Fruit fly (Drosophila melanogaster) whole organism, wandering third instar larva: ENCODE data around the gene CG32262.

ENCODE experiments used
- Abd-B ChIP-seq: fragments of >200 bp; optimal IDR thresholded peaks from 2 replicates; lab custom pipeline; 2017; ENCODE audit warnings: missing biosample characterization, missing genetic modification characterization
- CG32264 ChIP-seq: fragments of 200-800 bp; sonication (Bioruptor generic); optimal IDR thresholded peaks from 2 replicates; lab custom pipeline; 2016; ENCODE audit warnings: missing biosample characterization, missing genetic modification characterization
- CG9705 ChIP-seq: fragments of 200-800 bp; sonication (Bioruptor generic); optimal IDR thresholded peaks from 2 replicates; lab custom pipeline; 2018; ENCODE audit warnings: missing biosample characterization, mild to moderate bottlenecking, missing genetic modification characterization
- CrebA ChIP-seq: fragments of 200-800 bp; sonication (Bioruptor generic); optimal IDR thresholded peaks from 2 replicates; lab custom pipeline; 2016; ENCODE audit warnings: missing biosample characterization, mild to moderate bottlenecking, missing genetic modification characterization, borderline replicate concordance
- Dfd ChIP-seq: fragments of >200 bp; optimal IDR thresholded peaks from 2 replicates; lab custom pipeline; 2017; ENCODE audit warnings: missing biosample characterization, missing genetic modification characterization
- Dif ChIP-seq: fragments of 200-275, 200-300 bp; sonication (Bioruptor generic); optimal IDR thresholded peaks from 2 replicates; lab custom pipeline; 2018; ENCODE audit warnings: missing biosample characterization, missing genetic modification characterization; ENCODE audit not compliant: partially characterized antibody
- GATAd ChIP-seq: sonication (Bioruptor generic); optimal IDR thresholded peaks from 2 replicates; lab custom pipeline; 2016; ENCODE audit warnings: missing biosample characterization, missing genetic modification characterization
- HLH106 ChIP-seq: fragments of 200-800 bp; optimal IDR thresholded peaks from 3 replicates; lab custom pipeline; 2019; ENCODE audit warnings: missing biosample characterization, mild to moderate bottlenecking, missing genetic modification characterization, moderate library complexity
- Hnf4 ChIP-seq: fragments of 200-800 bp; sonication (Bioruptor generic); optimal IDR thresholded peaks from 2 replicates; lab custom pipeline; 2016; ENCODE audit warnings: missing biosample characterization, mild to moderate bottlenecking, missing genetic modification characterization
- Hr78 ChIP-seq: fragments of >200 bp; optimal IDR thresholded peaks from 2 replicates; lab custom pipeline; 2017; ENCODE audit warnings: missing biosample characterization, missing genetic modification characterization
- Hr83 ChIP-seq: fragments of 200-300 bp; sonication (Bioruptor generic); optimal IDR thresholded peaks from 2 replicates; lab custom pipeline; 2016; ENCODE audit warnings: missing biosample characterization, mild to moderate bottlenecking, missing genetic modification characterization, moderate library complexity; ENCODE audit not compliant: poor library complexity, severe bottlenecking
- Myc ChIP-seq: fragments of >200 bp; optimal IDR thresholded peaks from 2 replicates; lab custom pipeline; 2017
- N ChIP-seq: fragments of >200 bp; optimal IDR thresholded peaks from 2 replicates; lab custom pipeline; 2018; ENCODE audit warnings: missing biosample characterization, missing external identifiers, missing genetic modification characterization
- OdsH ChIP-seq: fragments of 200-800 bp; sonication (Bioruptor generic); optimal IDR thresholded peaks from 2 replicates; lab custom pipeline; 2016; ENCODE audit warnings: missing biosample characterization, mild to moderate bottlenecking, missing genetic modification characterization
- Sp1 ChIP-seq: fragments of 200-800 bp; sonication (Bioruptor generic); optimal IDR thresholded peaks from 3 replicates; lab custom pipeline; 2019; ENCODE audit warnings: missing biosample characterization, mild to moderate bottlenecking, missing genetic modification characterization, moderate library complexity
- Vsx2 ChIP-seq: fragments of 200-300, 225-300 bp; sonication (Bioruptor generic); optimal IDR thresholded peaks from 2 replicates; lab custom pipeline; 2018; ENCODE audit warnings: missing biosample characterization, missing genetic modification characterization; ENCODE audit not compliant: partially characterized antibody
- br ChIP-seq: fragments of 200-800 bp; sonication (Bioruptor generic); optimal IDR thresholded peaks from 2 replicates; lab custom pipeline; 2016; ENCODE audit warnings: missing biosample characterization, missing genetic modification characterization
- dmrt93B ChIP-seq: fragments of 200-800 bp; sonication (Bioruptor generic); optimal IDR thresholded peaks from 2 replicates; lab custom pipeline; 2018; ENCODE audit warnings: missing biosample characterization, mild to moderate bottlenecking, missing genetic modification characterization
- dsf ChIP-seq: sonication (Bioruptor generic); optimal IDR thresholded peaks from 2 replicates; lab custom pipeline; 2016; ENCODE audit warnings: missing biosample characterization, missing genetic modification characterization, borderline replicate concordance
- ey ChIP-seq: fragments of 200-800 bp; sonication (Bioruptor generic); optimal IDR thresholded peaks from 2 replicates; lab custom pipeline; 2016; ENCODE audit warnings: missing biosample characterization, missing genetic modification characterization
- foxo ChIP-seq, 2 experiments: fragments of 200-800 bp; sonication (Bioruptor generic); optimal IDR thresholded peaks; 2 replicates in 1 of 2; 3 replicates in 1 of 2; lab custom pipeline; 2016 to 2017; ENCODE audit warnings: missing biosample characterization in 2 of 2, missing genetic modification characterization in 2 of 2
- h ChIP-seq: fragments of 200-800 bp; sonication (Bioruptor generic); optimal IDR thresholded peaks from 3 replicates; lab custom pipeline; 2016; ENCODE audit warnings: missing biosample characterization, mild to moderate bottlenecking, missing genetic modification characterization
- jim ChIP-seq: fragments of 175-275, 200-325 bp; sonication (Bioruptor generic); optimal IDR thresholded peaks from 2 replicates; lab custom pipeline; 2016; ENCODE audit warnings: missing biosample characterization, mild to moderate bottlenecking, missing genetic modification characterization
- lola ChIP-seq: fragments of >200 bp; optimal IDR thresholded peaks from 2 replicates; lab custom pipeline; 2017; ENCODE audit warnings: missing biosample characterization, missing genetic modification characterization
- pan ChIP-seq: fragments of >200 bp; optimal IDR thresholded peaks from 2 replicates; lab custom pipeline; 2017
- psq ChIP-seq: fragments of 200-800 bp; sonication (Bioruptor generic); optimal IDR thresholded peaks from 3 replicates; lab custom pipeline; 2017; ENCODE audit warnings: missing biosample characterization, mild to moderate bottlenecking, missing genetic modification characterization, moderate library complexity
- rgr ChIP-seq: fragments of 200-800 bp; sonication (Bioruptor generic); optimal IDR thresholded peaks from 3 replicates; lab custom pipeline; 2016; ENCODE audit warnings: missing biosample characterization, mild to moderate bottlenecking, missing genetic modification characterization
- sage ChIP-seq: fragments of 200-800 bp; sonication (Bioruptor generic); optimal IDR thresholded peaks from 2 replicates; lab custom pipeline; 2016; ENCODE audit warnings: missing biosample characterization, mild to moderate bottlenecking, missing genetic modification characterization
- sv ChIP-seq: fragments of 200-800 bp; sonication (Bioruptor generic); optimal IDR thresholded peaks from 3 replicates; lab custom pipeline; 2016; ENCODE audit warnings: missing biosample characterization, missing genetic modification characterization
- tai ChIP-seq: sonication (Bioruptor generic); optimal IDR thresholded peaks from 2 replicates; lab custom pipeline; 2016; ENCODE audit warnings: missing biosample characterization, missing genetic modification characterization
- woc ChIP-seq: sonication (Bioruptor generic); optimal IDR thresholded peaks from 2 replicates; lab custom pipeline; 2016; ENCODE audit warnings: missing biosample characterization, mild to moderate bottlenecking, missing genetic modification characterization

CG32262 gene

dm6 chr3L:3770823-3771222 lies 39.2 kb downstream of the CG32262 start:
- TF ChIP-seq CG9705 (GFP tag; lab: Kevin White, UChicago) (no peak), lola (no peak), Dif (GFP tag; lab: Kevin White, UChicago) (no peak), psq (GFP tag; lab: Kevin White, UChicago) (no peak), h (GFP tag; lab: Kevin White, UChicago) (no peak), CrebA (GFP tag; lab: Kevin White, UChicago) (no peak), HLH106 (no peak), dsf (GFP tag; lab: Kevin White, UChicago) (no peak), jim (GFP tag; lab: Kevin White, UChicago) (no peak), OdsH (GFP tag; lab: Kevin White, UChicago) (no peak), CG32264 (GFP tag; lab: Kevin White, UChicago) (no peak), sv (no peak), Hnf4 (GFP tag; lab: Kevin White, UChicago) (no peak), Dfd (GFP tag; lab: Kevin White, UChicago) (no peak), Hr83 (GFP tag; lab: Kevin White, UChicago) (no peak), pan (no peak), rgr (GFP tag; lab: Kevin White, UChicago) (no peak), GATAd (GFP tag; lab: Kevin White, UChicago) (no peak)
- TF ChIP-seq, all 38 proteins: peak for 0

dm6 chr3L:3769157-3769556 lies 40.8 kb downstream of the CG32262 start:
- TF ChIP-seq CG32264 (GFP tag; lab: Kevin White, UChicago), result no peak
- no peak for TF ChIP-seq Hr78 (GFP tag; lab: Kevin White, UChicago)
- TF ChIP-seq Sp1 (GFP tag; lab: Kevin White, UChicago), result no peak
- TF ChIP-seq Myc, result no peak
- TF ChIP-seq N (GFP tag; lab: Kevin White, UChicago), result no peak
- no peak for TF ChIP-seq sage
- no peak for TF ChIP-seq dmrt93B (GFP tag; lab: Kevin White, UChicago)
- no peak for TF ChIP-seq tai (GFP tag; lab: Kevin White, UChicago)
- TF ChIP-seq HLH106, result no peak
- no peak for TF ChIP-seq sv
- TF ChIP-seq Vsx2, result no peak
- no peak for TF ChIP-seq CrebA (GFP tag; lab: Kevin White, UChicago)
- TF ChIP-seq Abd-B (GFP tag; lab: Kevin White, UChicago), result no peak
- TF ChIP-seq br, result no peak
- TF ChIP-seq pan, result no peak
- TF ChIP-seq psq (GFP tag; lab: Kevin White, UChicago), result no peak
- TF ChIP-seq woc, result no peak

- TF ChIP-seq OdsH (GFP tag; lab: Kevin White, UChicago), result peak; percentile 24
- TF ChIP-seq rgr (GFP tag; lab: Kevin White, UChicago), result peak; percentile 34
- TF ChIP-seq Hr83 (GFP tag; lab: Kevin White, UChicago), result peak; percentile 33
- peak; percentile 6 for TF ChIP-seq br
- no peak for TF ChIP-seq dsf (GFP tag; lab: Kevin White, UChicago)
- peak; percentile 7 for TF ChIP-seq Hnf4 (GFP tag; lab: Kevin White, UChicago)
- peak; percentile 27 for TF ChIP-seq N (GFP tag; lab: Kevin White, UChicago)
- peak; percentile 45 for TF ChIP-seq sv
- peak in 1 of 2 experiments; percentile 23 for TF ChIP-seq foxo (GFP tag; optimal IDR thresholded peaks at IDR 0.05; lab: Kevin White, UChicago)
- TF ChIP-seq Dif (GFP tag; lab: Kevin White, UChicago), result no peak
- peak; percentile 5 for TF ChIP-seq ey
- TF ChIP-seq psq (GFP tag; lab: Kevin White, UChicago), result no peak
- no peak for TF ChIP-seq CrebA (GFP tag; lab: Kevin White, UChicago)
Measured at dm6 chr3L:3767825-3768224, 42.2 kb downstream of the CG32262 start.

dm6 chr3L:3766704-3767103 lies 43.3 kb downstream of the CG32262 start:
- TF ChIP-seq GATAd (GFP tag; lab: Kevin White, UChicago) (no peak), Myc (peak; percentile 50)
- TF ChIP-seq, all 38 proteins: peak for 1
